Fruit fly (Drosophila melanogaster): Measurements from ENCODE around the gene CG3407.

Gene CG3407

dm6 chr2L:3844898-3845713, 31.9 kb upstream of the CG3407 start (continued):
- TF ChIP-seq CG3281 (GFP tag; optimal IDR thresholded peaks at IDR 0.05) = no peak
- no peak for TF ChIP-seq CG13287 (GFP tag; IDR thresholded peaks at IDR 0.05; ENCODE audit: partially characterized antibody)
- no peak for TF ChIP-seq HmgZ (tag; optimal IDR thresholded peaks at IDR 0.05)
- no peak for TF ChIP-seq Fer1 (GFP tag; optimal IDR thresholded peaks at IDR 0.05)
- peak; percentile 13 for TF ChIP-seq Sox100B (GFP tag; optimal IDR thresholded peaks at IDR 0.05)
- no peak for TF ChIP-seq wor (GFP tag; IDR thresholded peaks at IDR 0.05)
- no peak for TF ChIP-seq B-H1 (GFP tag; IDR thresholded peaks at IDR 0.05)
- no peak for TF ChIP-seq CG30020 (tag; optimal IDR thresholded peaks at IDR 0.05)
- TF ChIP-seq CG33213 (GFP tag; optimal IDR thresholded peaks at IDR 0.05) = no peak
- TF ChIP-seq cwo (GFP tag; optimal IDR thresholded peaks at IDR 0.05) = no peak
- TF ChIP-seq CG17359 (tag; optimal IDR thresholded peaks at IDR 0.05) = no peak
- no peak for TF ChIP-seq Sox102F (GFP tag; optimal IDR thresholded peaks at IDR 0.05)
- no peak for TF ChIP-seq abd-A (tag; optimal IDR thresholded peaks at IDR 0.05)
- no peak for TF ChIP-seq mirr (GFP tag; optimal IDR thresholded peaks at IDR 0.05)
- TF ChIP-seq Dip3 (GFP tag; optimal IDR thresholded peaks at IDR 0.05) = no peak
- TF ChIP-seq vnd (GFP tag; IDR thresholded peaks at IDR 0.05; ENCODE audit: partially characterized antibody) = no peak
- no peak for TF ChIP-seq slou (GFP tag; optimal IDR thresholded peaks at IDR 0.05)
- no peak for TF ChIP-seq p53 (GFP tag; optimal IDR thresholded peaks at IDR 0.05)
- no peak for TF ChIP-seq nau (GFP tag; optimal IDR thresholded peaks at IDR 0.05)
- no peak for TF ChIP-seq cad (GFP tag; optimal IDR thresholded peaks at IDR 0.05)
- no peak for TF ChIP-seq CG9437 (GFP tag; optimal IDR thresholded peaks at IDR 0.05)
- no peak for TF ChIP-seq inv (GFP tag; IDR thresholded peaks at IDR 0.05; ENCODE audit: partially characterized antibody)
- no peak for TF ChIP-seq CG9215 (GFP tag; IDR thresholded peaks at IDR 0.05)
- TF ChIP-seq CG7987 (GFP tag; optimal IDR thresholded peaks at IDR 0.05) = no peak
- no peak for TF ChIP-seq Optix (GFP tag; IDR thresholded peaks at IDR 0.05)
- no peak for TF ChIP-seq vfl (GFP tag; optimal IDR thresholded peaks at IDR 0.05)
- no peak for TF ChIP-seq E2f1 (GFP tag; IDR thresholded peaks at IDR 0.05)
- TF ChIP-seq CG6689 (GFP tag; IDR thresholded peaks at IDR 0.05) = no peak
- TF ChIP-seq CG12769 (tag; optimal IDR thresholded peaks at IDR 0.05) = no peak
- peak; percentile 28 for TF ChIP-seq D (optimal IDR thresholded peaks at IDR 0.05)
- peak; percentile 4 for TF ChIP-seq D (GFP tag; optimal IDR thresholded peaks at IDR 0.05)
- TF ChIP-seq croc (GFP tag; conservative IDR thresholded peaks at IDR 0.05) = no peak
- TF ChIP-seq CG7928 (GFP tag; optimal IDR thresholded peaks at IDR 0.05) = no peak
- TF ChIP-seq pros (GFP tag; optimal IDR thresholded peaks at IDR 0.05) = peak; percentile 77
- TF ChIP-seq Rfx (GFP tag; IDR thresholded peaks at IDR 0.05) = no peak
- no peak for TF ChIP-seq CG6175 (GFP tag; IDR thresholded peaks at IDR 0.05)
- no peak for TF ChIP-seq H15 (GFP tag; IDR thresholded peaks at IDR 0.05)
- TF ChIP-seq CG4328 (GFP tag; optimal IDR thresholded peaks at IDR 0.05) = no peak
- TF ChIP-seq Fer2 (tag; optimal IDR thresholded peaks at IDR 0.05) = no peak
- TF ChIP-seq Tbp (GFP tag; optimal IDR thresholded peaks at IDR 0.05) = no peak
- no peak for TF ChIP-seq ssp (GFP tag; IDR thresholded peaks at IDR 0.05)
- TF ChIP-seq lbe (GFP tag; optimal IDR thresholded peaks at IDR 0.05) = no peak
- TF ChIP-seq CG34224 (GFP tag; IDR thresholded peaks at IDR 0.05; ENCODE audit: partially characterized antibody) = no peak
- TF ChIP-seq CG12104 (GFP tag; optimal IDR thresholded peaks at IDR 0.05) = no peak
- TF ChIP-seq CG42726 (GFP tag; IDR thresholded peaks at IDR 0.05; ENCODE audit: partially characterized antibody) = no peak
- TF ChIP-seq CG15269 (tag; optimal IDR thresholded peaks at IDR 0.05) = no peak
- TF ChIP-seq Sin3A (optimal IDR thresholded peaks at IDR 0.05) = no peak
- TF ChIP-seq CG15073 (GFP tag; optimal IDR thresholded peaks at IDR 0.05) = no peak
- peak; percentile 49 for TF ChIP-seq Nf-YB (GFP tag; optimal IDR thresholded peaks at IDR 0.05)
- peak; percentile 16 for TF ChIP-seq Hr3 (GFP tag; optimal IDR thresholded peaks at IDR 0.05)
- no peak for TF ChIP-seq ara (GFP tag; IDR thresholded peaks at IDR 0.05)

All from whole organism, embryonic.